Fruit fly (Drosophila melanogaster) ovary, adult (tissue): ENCODE measurements around the gene CG1529.

Source experiments
- CG17801 ChIP-seq: fragments of 200-800 bp; optimal IDR thresholded peaks from 2 replicates; lab custom pipeline; 2019; ENCODE audit warnings: missing biosample characterization, mild to moderate bottlenecking, missing genetic modification characterization, moderate library complexity; ENCODE audit not compliant: partially characterized antibody

CG1529 gene

dm6 chrX:21053849-21054581 is 22.3 kb upstream of the CG1529 start, which contains the start of the genes Stt3A and bves:
TSS of gene Stt3A (minus strand) at chrX:21053937.
TSS of gene bves (plus strand) at chrX:21053963.
- TF ChIP-seq CG17801 (GFP tag; lab: Kevin White, UChicago), result peak; percentile 97

- peak; percentile 87 for TF ChIP-seq CG17801 (GFP tag; lab: Kevin White, UChicago)
Observed at dm6 chrX:21053099-21053715, 21.5 kb upstream of the CG1529 start.

- TF ChIP-seq CG17801 (GFP tag; lab: Kevin White, UChicago), result no peak
Observed at dm6 chrX:21047717-21048116, 16.0 kb upstream of the CG1529 start.

- no peak for TF ChIP-seq CG17801 (GFP tag; lab: Kevin White, UChicago)
Observed at dm6 chrX:21046141-21046540, 14.4 kb upstream of the CG1529 start.

- no peak for TF ChIP-seq CG17801 (GFP tag; lab: Kevin White, UChicago)
Observed at dm6 chrX:21045448-21045941, 13.7 kb upstream of the CG1529 start.

dm6 chrX:21044831-21045447 is 13.2 kb upstream of the CG1529 start, which contains the start of gene Cbs:
TSS of gene Cbs (plus strand) at chrX:21045138.
- TF ChIP-seq CG17801 (GFP tag; lab: Kevin White, UChicago), result no peak

- TF ChIP-seq CG17801 (GFP tag; lab: Kevin White, UChicago), result no peak
Observed at dm6 chrX:21044278-21044830, 12.6 kb upstream of the CG1529 start.

- TF ChIP-seq CG17801 (GFP tag; lab: Kevin White, UChicago), result peak; percentile 87
Observed at dm6 chrX:21042638-21043513, 11.1 kb upstream of the CG1529 start.

dm6 chrX:21041825-21042224 is 10.1 kb upstream of the CG1529 start, which contains the start of gene Mgstl:
TSS of gene Mgstl (plus strand) at chrX:21042125.
- TF ChIP-seq CG17801 (GFP tag; lab: Kevin White, UChicago), result no peak

dm6 chrX:21040505-21040904 is 8.8 kb upstream of the CG1529 start, which contains the start of gene CG15449:
TSS of gene CG15449 (minus strand) at chrX:21040605.
- TF ChIP-seq CG17801 (GFP tag; lab: Kevin White, UChicago), result no peak

dm6 chrX:21035938-21036324 is 4.2 kb upstream of the CG1529 start:
- peak; percentile 34 for TF ChIP-seq CG17801 (GFP tag; lab: Kevin White, UChicago)

- TF ChIP-seq CG17801 (GFP tag; lab: Kevin White, UChicago), result no peak
Observed at dm6 chrX:21035208-21035937, 3.6 kb upstream of the CG1529 start, which contains the start of gene Ntf-2. TSS of gene Ntf-2 (plus strand) at chrX:21035469.

dm6 chrX:21034638-21035037 is 2.9 kb upstream of the CG1529 start:
- TF ChIP-seq CG17801 (GFP tag; lab: Kevin White, UChicago), result no peak
